Worm (Caenorhabditis elegans) whole organism, L3 larva: ENCODE results near the gene K08E5.1.

Experiments used
- R02D3.7 ChIP-seq: fragments of 150-350 bp; optimal IDR thresholded peaks from 2 replicates; lab custom pipeline; 2014; ENCODE audit warnings: missing biosample characterization, missing genetic modification characterization
- aly-2 ChIP-seq: fragments of 150-350 bp; optimal IDR thresholded peaks from 2 replicates; lab custom pipeline; 2014; ENCODE audit warnings: missing biosample characterization, missing genetic modification characterization
- ama-1 ChIP-seq: fragments of 150-350 bp; optimal IDR thresholded peaks from 2 replicates; lab custom pipeline; 2018
- ceh-28 ChIP-seq: fragments of 150-350 bp; optimal IDR thresholded peaks from 2 replicates; lab custom pipeline; 2014; ENCODE audit warnings: missing biosample characterization, missing genetic modification reagents, missing genetic modification characterization
- ceh-82 ChIP-seq: fragments of 150-350 bp; optimal IDR thresholded peaks from 2 replicates; lab custom pipeline; 2014; ENCODE audit warnings: missing biosample characterization, missing genetic modification characterization
- egl-27 ChIP-seq: sonication (generic microtip); optimal IDR thresholded peaks from 4 replicates; lab custom pipeline; 2017; ENCODE audit warnings: missing biosample characterization, missing genetic modification reagents, missing genetic modification characterization
- egl-5 ChIP-seq: fragments of 150-350 bp; optimal IDR thresholded peaks from 2 replicates; lab custom pipeline; 2017; ENCODE audit warnings: missing biosample characterization, missing genetic modification reagents, missing genetic modification characterization, inconsistent platforms
- elt-2 ChIP-seq: sonication (generic microtip); optimal IDR thresholded peaks from 2 replicates; lab custom pipeline; 2016; ENCODE audit warnings: missing genetic modification reagents, mild to moderate bottlenecking, missing genetic modification characterization, missing compliant biosample characterization
- elt-3 ChIP-seq, 3 experiments: fragments of 150-350 bp in 1 of 3; sonication (generic microtip) in 2 of 3; optimal IDR thresholded peaks; 2 replicates in 2 of 3; 4 replicates in 1 of 3; lab custom pipeline; 2014 to 2017; ENCODE audit warnings: missing biosample characterization in 3 of 3, missing genetic modification characterization in 3 of 3
- eor-1 ChIP-seq, 2 experiments: fragments of 150-350 bp; optimal IDR thresholded peaks; 2 replicates each; lab custom pipeline; 2014 to 2018; ENCODE audit warnings: missing biosample characterization in 2 of 2, missing genetic modification characterization in 2 of 2
- fkh-10 ChIP-seq: sonication (generic microtip); optimal IDR thresholded peaks from 2 replicates; lab custom pipeline; 2017; ENCODE audit warnings: missing biosample characterization, missing genetic modification reagents, missing genetic modification characterization
- fkh-2 ChIP-seq: fragments of 150-350 bp; optimal IDR thresholded peaks from 2 replicates; lab custom pipeline; 2014; ENCODE audit warnings: missing biosample characterization, missing genetic modification reagents, missing genetic modification characterization
- fos-1 ChIP-seq: fragments of 150-350 bp; optimal IDR thresholded peaks from 2 replicates; lab custom pipeline; 2014; ENCODE audit warnings: missing biosample characterization, missing genetic modification characterization
- hmg-11 ChIP-seq: sonication (generic microtip); optimal IDR thresholded peaks from 2 replicates; lab custom pipeline; 2016; ENCODE audit warnings: missing genetic modification characterization, missing compliant biosample characterization
- jun-1 ChIP-seq: fragments of 150-350 bp; optimal IDR thresholded peaks from 2 replicates; lab custom pipeline; 2014; ENCODE audit warnings: missing biosample characterization, missing genetic modification reagents, missing genetic modification characterization
- lin-39 ChIP-seq: fragments of 150-350 bp; optimal IDR thresholded peaks from 2 replicates; lab custom pipeline; 2018; ENCODE audit warnings: missing biosample characterization, missing genetic modification reagents, missing genetic modification characterization
- lsy-12 ChIP-seq: sonication (generic microtip); optimal IDR thresholded peaks from 2 replicates; lab custom pipeline; 2016; ENCODE audit warnings: mild to moderate bottlenecking, missing genetic modification characterization, missing compliant biosample characterization
- mml-1 ChIP-seq: fragments of 150-350 bp; sonication (generic microtip); optimal IDR thresholded peaks from 3 replicates; lab custom pipeline; 2014; ENCODE audit warnings: missing biosample characterization, missing genetic modification characterization
- nfya-1 ChIP-seq: sonication (generic microtip); optimal IDR thresholded peaks from 2 replicates; lab custom pipeline; 2017; ENCODE audit warnings: missing genetic modification characterization, mild to moderate bottlenecking, missing compliant biosample characterization, antibody characterized with exemption, moderate library complexity; ENCODE audit not compliant: insufficient read depth
- nhr-12 ChIP-seq: fragments of 150-350 bp; optimal IDR thresholded peaks from 2 replicates; lab custom pipeline; 2014; ENCODE audit warnings: missing biosample characterization, missing genetic modification characterization
- nhr-237 ChIP-seq: fragments of 150-350 bp; optimal IDR thresholded peaks from 2 replicates; lab custom pipeline; 2014; ENCODE audit warnings: missing biosample characterization, missing genetic modification characterization
- nhr-25 ChIP-seq: sonication (generic microtip); optimal IDR thresholded peaks from 2 replicates; lab custom pipeline; 2017; ENCODE audit warnings: missing biosample characterization, missing genetic modification characterization
- nhr-28 ChIP-seq: fragments of 150-350 bp; optimal IDR thresholded peaks from 2 replicates; lab custom pipeline; 2014; ENCODE audit warnings: missing biosample characterization, missing genetic modification characterization
- nhr-67 ChIP-seq: fragments of 150-350 bp; optimal IDR thresholded peaks from 2 replicates; lab custom pipeline; 2014; ENCODE audit warnings: missing biosample characterization, missing genetic modification characterization
- nhr-76 ChIP-seq: fragments of 150-350 bp; sonication (generic microtip); optimal IDR thresholded peaks from 5 replicates; lab custom pipeline; 2014; ENCODE audit warnings: missing biosample characterization, missing genetic modification characterization
- nhr-77 ChIP-seq: fragments of 150-350 bp; optimal IDR thresholded peaks from 2 replicates; lab custom pipeline; 2014; ENCODE audit warnings: missing biosample characterization, missing genetic modification characterization
- pqm-1 ChIP-seq: fragments of 150-350 bp; optimal IDR thresholded peaks from 2 replicates; lab custom pipeline; 2017; ENCODE audit warnings: missing biosample characterization, missing genetic modification characterization, inconsistent platforms
- tbx-2 ChIP-seq: sonication (generic microtip); optimal IDR thresholded peaks from 2 replicates; lab custom pipeline; 2016; ENCODE audit warnings: mild to moderate bottlenecking, missing genetic modification characterization, missing compliant biosample characterization
- unc-39 ChIP-seq: sonication (generic microtip); optimal IDR thresholded peaks from 4 replicates; lab custom pipeline; 2017; ENCODE audit warnings: missing biosample characterization, missing genetic modification characterization
- unc-62 ChIP-seq: fragments of 150-350 bp; sonication (generic microtip); optimal IDR thresholded peaks from 4 replicates; lab custom pipeline; 2014; ENCODE audit warnings: missing biosample characterization, missing genetic modification reagents, missing genetic modification characterization
- ztf-11 ChIP-seq: fragments of 150-350 bp; optimal IDR thresholded peaks from 2 replicates; lab custom pipeline; 2014; ENCODE audit warnings: missing biosample characterization, missing genetic modification characterization
- ztf-4 ChIP-seq: fragments of 150-350 bp; optimal IDR thresholded peaks from 2 replicates; lab custom pipeline; 2014; ENCODE audit warnings: missing biosample characterization, missing genetic modification characterization

The K08E5.1 gene

DNA sequence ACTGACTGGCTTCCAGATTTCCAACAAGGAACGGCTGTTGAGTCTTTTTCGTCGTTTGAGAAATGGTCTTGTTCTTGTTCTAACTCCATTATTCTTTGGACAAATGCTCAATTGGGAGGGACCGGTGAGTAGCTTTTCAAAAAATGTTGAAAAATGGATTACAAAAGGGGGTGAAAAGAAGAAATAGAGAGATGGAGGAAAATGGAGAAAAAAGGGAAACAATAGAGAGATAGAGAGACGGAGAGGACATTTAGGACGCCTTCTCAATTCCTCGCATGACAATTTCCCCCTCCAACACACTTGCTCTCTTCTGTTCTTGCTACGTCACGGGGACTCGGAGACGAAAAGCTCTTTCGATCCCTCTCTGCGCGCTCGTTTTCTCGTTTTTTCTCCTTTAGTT lies 6.4 kb upstream of the K08E5.1 start:
- TF ChIP-seq fkh-10 (GFP tag; lab: Kevin White, UChicago) (peak; percentile 16), nfya-1 (peak; percentile 62), lin-39 (tag; lab: Kevin White, UChicago) (peak; percentile 69), nhr-67 (tag; lab: Kevin White, UChicago) (no peak), eor-1 (tag; optimal IDR thresholded peaks at IDR 0.05; lab: Kevin White, UChicago) (no peak), ceh-82 (tag; lab: Kevin White, UChicago) (peak; percentile 42), jun-1 (tag; lab: Kevin White, UChicago) (no peak), hmg-11 (tag; lab: Kevin White, UChicago) (peak; percentile 18)

- no peak for TF ChIP-seq lsy-12
- no peak for TF ChIP-seq ceh-28
- no peak for TF ChIP-seq nhr-77 (tag; lab: Kevin White, UChicago)
- TF ChIP-seq ztf-4: no peak
- TF ChIP-seq elt-3 (tag; optimal IDR thresholded peaks at IDR 0.05; lab: Kevin White, UChicago): no peak
- no peak for TF ChIP-seq R02D3.7 (tag; lab: Kevin White, UChicago)
- TF ChIP-seq pqm-1: no peak
Observed at ce11 chrIII:10152495-10152894, 5.9 kb upstream of the K08E5.1 start, which contains the start of gene nac-3. nac-3 (plus strand) TSS chrIII:10152795.

- peak; percentile 31 for TF ChIP-seq hmg-11 (tag; lab: Kevin White, UChicago)
- peak; percentile 74 for TF ChIP-seq lin-39 (tag; lab: Kevin White, UChicago)
- peak; percentile 55 for TF ChIP-seq nfya-1
- no peak for TF ChIP-seq nhr-67 (tag; lab: Kevin White, UChicago)
- TF ChIP-seq fos-1: no peak
- peak; percentile 28 for TF ChIP-seq ama-1 (lab: Kevin White, UChicago)
- TF ChIP-seq lsy-12: no peak
- no peak for TF ChIP-seq tbx-2 (tag; lab: Kevin White, UChicago)
Observed at ce11 chrIII:10151719-10152118, 5.1 kb upstream of the K08E5.1 start.

DNA sequence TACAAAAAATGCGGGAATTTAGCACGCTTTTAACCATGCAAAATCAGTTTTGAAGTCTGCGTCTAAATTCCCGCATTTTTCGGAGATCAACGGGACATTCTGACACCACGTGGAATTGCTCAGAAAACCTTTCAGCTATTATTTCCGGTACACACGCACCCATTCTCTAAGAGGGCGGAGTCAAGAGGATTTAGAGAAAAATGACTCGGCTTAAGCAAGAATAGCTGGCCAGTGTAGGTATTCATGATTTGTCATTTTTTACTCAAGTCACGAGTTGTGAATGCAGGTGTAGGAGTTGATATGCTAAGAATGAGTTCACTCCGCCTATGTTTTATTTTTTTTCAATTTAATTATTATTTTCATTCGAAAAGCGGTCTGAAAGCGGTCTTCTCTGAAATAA lies 4.1 kb upstream of the K08E5.1 start:
- TF ChIP-seq egl-5 (tag; lab: Kevin White, UChicago) (no peak), unc-62 (GFP tag; lab: Kevin White, UChicago) (no peak), ceh-28 (no peak), tbx-2 (tag; lab: Kevin White, UChicago) (no peak), unc-39 (tag; lab: Kevin White, UChicago) (no peak), nfya-1 (no peak), nhr-12 (tag; lab: Kevin White, UChicago) (no peak), lsy-12 (no peak), nhr-28 (tag; lab: Kevin White, UChicago) (no peak), elt-3 (tag; optimal IDR thresholded peaks at IDR 0.05; lab: Kevin White, UChicago) (no peak), nhr-76 (tag; lab: Kevin White, UChicago) (no peak), ztf-4 (no peak), nhr-25 (tag; lab: Kevin White, UChicago) (no peak)
- TF ChIP-seq, all 47 proteins: peak for 0

DNA sequence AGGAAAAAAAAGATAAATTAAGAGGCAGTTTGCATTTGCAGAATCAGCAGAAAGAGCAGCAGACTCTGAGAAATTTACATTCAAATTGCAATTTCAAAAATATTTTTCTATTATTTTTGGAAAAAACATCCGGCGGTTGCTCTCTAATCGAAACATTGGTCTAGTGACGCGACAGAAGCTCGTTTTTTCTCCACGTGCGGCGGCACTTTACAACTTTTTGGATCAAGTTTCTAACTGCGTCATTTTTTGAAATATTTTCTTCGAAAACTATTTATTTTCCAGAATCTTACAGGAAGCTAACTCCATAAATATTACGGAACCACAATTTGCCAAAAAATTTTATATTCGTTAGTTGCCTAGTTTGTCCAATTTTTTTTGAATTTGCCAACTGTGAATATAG lies 3.3 kb upstream of the K08E5.1 start:
- TF ChIP-seq ztf-4: no peak
- no peak for TF ChIP-seq nhr-12 (tag; lab: Kevin White, UChicago)
- no peak for TF ChIP-seq ceh-82 (tag; lab: Kevin White, UChicago)
- no peak for TF ChIP-seq jun-1 (tag; lab: Kevin White, UChicago)
- TF ChIP-seq elt-3 (tag; optimal IDR thresholded peaks at IDR 0.05; lab: Kevin White, UChicago): no peak
- TF ChIP-seq pqm-1: no peak
- TF ChIP-seq mml-1 (tag; lab: Kevin White, UChicago): no peak
- TF ChIP-seq egl-27 (tag; lab: Kevin White, UChicago): no peak
- TF ChIP-seq tbx-2 (tag; lab: Kevin White, UChicago): no peak
- no peak for TF ChIP-seq nhr-76 (tag; lab: Kevin White, UChicago)
- no peak for TF ChIP-seq lin-39 (tag; lab: Kevin White, UChicago)
- TF ChIP-seq, all 47 proteins: peak for 0

DNA sequence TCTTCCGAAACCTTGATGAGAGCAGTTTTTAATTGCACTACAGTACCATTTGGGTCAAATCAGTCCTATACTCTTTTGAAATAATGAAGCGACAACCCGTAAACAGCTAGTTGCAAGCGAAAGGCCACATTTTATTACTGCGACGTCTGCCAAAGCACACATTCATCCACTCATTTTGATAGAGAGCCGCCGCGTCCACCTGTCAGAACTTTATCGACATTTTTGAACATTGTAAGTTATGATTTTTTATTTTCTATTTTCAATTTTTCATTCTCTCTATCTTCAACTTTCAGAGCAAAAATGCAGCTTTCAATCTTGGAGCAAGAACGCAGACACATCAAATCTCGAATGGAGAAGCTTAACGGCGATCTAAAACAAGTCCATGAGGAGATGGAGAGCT lies 5.9 kb downstream of the K08E5.1 start, which contains the start of gene K08E5.6:
Gene K08E5.6 (plus strand): TSS at position 301 of the 400 bp plus-strand sequence.
- TF ChIP-seq tbx-2 (tag; lab: Kevin White, UChicago) (no peak), elt-2 (tag; lab: Kevin White, UChicago) (no peak), ztf-11 (tag; lab: Kevin White, UChicago) (no peak), mml-1 (tag; lab: Kevin White, UChicago) (no peak), fkh-2 (tag; lab: Kevin White, UChicago) (no peak), nhr-76 (tag; lab: Kevin White, UChicago) (no peak), lin-39 (tag; lab: Kevin White, UChicago) (no peak), nhr-77 (tag; lab: Kevin White, UChicago) (no peak), nhr-237 (tag; lab: Kevin White, UChicago) (no peak), aly-2 (tag; lab: Kevin White, UChicago) (no peak)
